Worm (Caenorhabditis elegans) whole organism, mixed stage, embryonic: ENCODE data around the gene C13G5.2.

Source experiments
- M03D4.4 ChIP-seq: sonication (generic microtip); optimal IDR thresholded peaks from 2 replicates; lab custom pipeline; 2017; ENCODE audit warnings: mild to moderate bottlenecking, missing genetic modification characterization, missing compliant biosample characterization
- bed-3 ChIP-seq: fragments of 200-800 bp; sonication (Bioruptor generic); optimal IDR thresholded peaks from 3 replicates; lab custom pipeline; 2018; ENCODE audit warnings: mild to moderate bottlenecking, missing genetic modification characterization, moderate library complexity, missing compliant biosample characterization
- blmp-1 ChIP-seq: fragments of 150-350 bp; optimal IDR thresholded peaks from 2 replicates; lab custom pipeline; 2014; ENCODE audit warnings: missing biosample characterization, missing genetic modification characterization
- ceh-43 ChIP-seq: fragments of 200-800 bp; sonication (Bioruptor generic); optimal IDR thresholded peaks from 2 replicates; lab custom pipeline; 2018; ENCODE audit warnings: mild to moderate bottlenecking, missing genetic modification characterization, moderate library complexity, missing compliant biosample characterization
- ceh-83 ChIP-seq: fragments of 200-800 bp; sonication (Bioruptor generic); optimal IDR thresholded peaks from 2 replicates; lab custom pipeline; 2018; ENCODE audit warnings: mild to moderate bottlenecking, missing genetic modification characterization, missing compliant biosample characterization
- ces-1 ChIP-seq: fragments of 150-350 bp; optimal IDR thresholded peaks from 2 replicates; lab custom pipeline; 2014; ENCODE audit warnings: missing biosample characterization, missing genetic modification reagents, missing genetic modification characterization
- cnd-1 ChIP-seq: fragments of 200-800 bp; sonication (Bioruptor generic); optimal IDR thresholded peaks from 2 replicates; lab custom pipeline; 2018; ENCODE audit warnings: mild to moderate bottlenecking, missing genetic modification characterization, missing compliant biosample characterization
- drap-1 ChIP-seq: fragments of 200-800 bp; sonication (Bioruptor generic); optimal IDR thresholded peaks from 3 replicates; lab custom pipeline; 2018; ENCODE audit warnings: mild to moderate bottlenecking, missing genetic modification characterization, missing compliant biosample characterization
- elt-3 ChIP-seq: fragments of 150-350 bp; optimal IDR thresholded peaks from 2 replicates; lab custom pipeline; 2014; ENCODE audit warnings: missing biosample characterization, missing genetic modification characterization
- flh-1 ChIP-seq: fragments of 200-800 bp; sonication (Bioruptor generic); optimal IDR thresholded peaks from 2 replicates; lab custom pipeline; 2018; ENCODE audit warnings: mild to moderate bottlenecking, missing genetic modification characterization, moderate library complexity, missing compliant biosample characterization
- ham-2 ChIP-seq: fragments of 200-800 bp; sonication (Bioruptor generic); optimal IDR thresholded peaks from 2 replicates; lab custom pipeline; 2018; ENCODE audit warnings: mild to moderate bottlenecking, missing genetic modification characterization, missing compliant biosample characterization
- hlh-1 ChIP-seq: fragments of 150-350 bp; optimal IDR thresholded peaks from 2 replicates; lab custom pipeline; 2014; ENCODE audit warnings: missing biosample characterization, missing genetic modification reagents, missing genetic modification characterization
- lin-13 ChIP-seq: fragments of 150-350 bp; optimal IDR thresholded peaks from 2 replicates; lab custom pipeline; 2014; ENCODE audit warnings: missing biosample characterization, missing genetic modification characterization
- lin-32 ChIP-seq: fragments of 200-800 bp; sonication (Bioruptor generic); optimal IDR thresholded peaks from 2 replicates; lab custom pipeline; 2018; ENCODE audit warnings: mild to moderate bottlenecking, missing genetic modification characterization, missing compliant biosample characterization
- lsy-2 ChIP-seq: fragments of 150-350 bp; optimal IDR thresholded peaks from 2 replicates; lab custom pipeline; 2014; ENCODE audit warnings: missing biosample characterization, missing genetic modification characterization
- mab-5 ChIP-seq: fragments of 150-350 bp; optimal IDR thresholded peaks from 2 replicates; lab custom pipeline; 2014; ENCODE audit warnings: missing biosample characterization, missing genetic modification characterization
- mep-1 ChIP-seq: fragments of 150-350 bp; optimal IDR thresholded peaks from 2 replicates; lab custom pipeline; 2017; ENCODE audit warnings: missing biosample characterization, missing genetic modification reagents, missing genetic modification characterization, inconsistent platforms
- mls-2 ChIP-seq: sonication (generic microtip); optimal IDR thresholded peaks from 2 replicates; lab custom pipeline; 2016; ENCODE audit warnings: mild to moderate bottlenecking, missing genetic modification characterization, moderate library complexity, missing compliant biosample characterization
- nhr-12 ChIP-seq: fragments of 150-350 bp; optimal IDR thresholded peaks from 2 replicates; lab custom pipeline; 2014; ENCODE audit warnings: missing biosample characterization, missing genetic modification characterization
- nhr-2 ChIP-seq: fragments of 150-350 bp; optimal IDR thresholded peaks from 2 replicates; lab custom pipeline; 2014; ENCODE audit warnings: missing biosample characterization, missing genetic modification characterization
- nhr-237 ChIP-seq: fragments of 150-350 bp; optimal IDR thresholded peaks from 2 replicates; lab custom pipeline; 2014; ENCODE audit warnings: missing biosample characterization, missing genetic modification characterization
- nhr-28 ChIP-seq: fragments of 150-350 bp; optimal IDR thresholded peaks from 2 replicates; lab custom pipeline; 2014; ENCODE audit warnings: missing biosample characterization, missing genetic modification characterization
- nhr-76 ChIP-seq: sonication (generic microtip); optimal IDR thresholded peaks from 2 replicates; lab custom pipeline; 2017; ENCODE audit warnings: missing biosample characterization, missing genetic modification characterization
- sem-2 ChIP-seq: fragments of 200-800 bp; sonication (Bioruptor generic); optimal IDR thresholded peaks from 2 replicates; lab custom pipeline; 2018; ENCODE audit warnings: mild to moderate bottlenecking, missing genetic modification characterization, missing compliant biosample characterization
- snpc-4 ChIP-seq: fragments of 150-350 bp; optimal IDR thresholded peaks from 2 replicates; lab custom pipeline; 2014; ENCODE audit warnings: missing biosample characterization, missing genetic modification characterization
- tbx-8 ChIP-seq: fragments of 200-800 bp; sonication (Bioruptor generic); optimal IDR thresholded peaks from 2 replicates; lab custom pipeline; 2018; ENCODE audit warnings: mild to moderate bottlenecking, missing genetic modification characterization, moderate library complexity, missing compliant biosample characterization
- unc-120 ChIP-seq: sonication (generic microtip); optimal IDR thresholded peaks from 2 replicates; lab custom pipeline; 2017; ENCODE audit warnings: missing genetic modification characterization, missing compliant biosample characterization; ENCODE audit not compliant: poor library complexity, severe bottlenecking
- unc-39 ChIP-seq: fragments of 150-350 bp; optimal IDR thresholded peaks from 2 replicates; lab custom pipeline; 2014; ENCODE audit warnings: missing biosample characterization, missing genetic modification characterization
- unc-62 ChIP-seq: fragments of 150-350 bp; optimal IDR thresholded peaks from 2 replicates; lab custom pipeline; 2014; ENCODE audit warnings: missing biosample characterization, missing genetic modification reagents, missing genetic modification characterization
- zip-8 ChIP-seq: fragments of 150-350 bp; optimal IDR thresholded peaks from 2 replicates; lab custom pipeline; 2014; ENCODE audit warnings: missing biosample characterization, missing genetic modification characterization
- ztf-11 ChIP-seq: fragments of 150-350 bp; optimal IDR thresholded peaks from 2 replicates; lab custom pipeline; 2014; ENCODE audit warnings: missing biosample characterization, missing genetic modification characterization

The C13G5.2 gene

ce11 chrIII:8643639-8644038 is 25.4 kb upstream of the C13G5.2 start, which contains the start of gene twk-7:
Gene twk-7 (minus strand): TSS chrIII:8643739.
- no peak for TF ChIP-seq unc-120
- no peak for TF ChIP-seq lin-13
- TF ChIP-seq tbx-8 = no peak
- no peak for TF ChIP-seq cnd-1 (tag; lab: Kevin White, UChicago)
- TF ChIP-seq unc-62 (GFP tag; lab: Kevin White, UChicago) = no peak
- no peak for TF ChIP-seq unc-39
- no peak for TF ChIP-seq lsy-2
- TF ChIP-seq ceh-43 (GFP tag; lab: Kevin White, UChicago) = no peak

- no peak for TF ChIP-seq mep-1 (tag; lab: Kevin White, UChicago)
- TF ChIP-seq flh-1 (GFP tag; lab: Kevin White, UChicago) = no peak
- TF ChIP-seq snpc-4 (tag; lab: Kevin White, UChicago) = no peak
- no peak for TF ChIP-seq ztf-11 (tag; lab: Kevin White, UChicago)
- TF ChIP-seq hlh-1 (tag; lab: Kevin White, UChicago) = no peak
- no peak for TF ChIP-seq nhr-237 (tag; lab: Kevin White, UChicago)
- TF ChIP-seq drap-1 (GFP tag; lab: Kevin White, UChicago) = no peak
- no peak for TF ChIP-seq zip-8
- TF ChIP-seq unc-120 = no peak
- TF ChIP-seq cnd-1 (tag; lab: Kevin White, UChicago) = no peak
- TF ChIP-seq mls-2 (tag; lab: Kevin White, UChicago) = no peak
- no peak for TF ChIP-seq lin-32 (GFP tag; lab: Kevin White, UChicago)
- no peak for TF ChIP-seq blmp-1
- TF ChIP-seq mab-5 (tag; lab: Kevin White, UChicago) = no peak
Observed at ce11 chrIII:8639188-8639795, 21.0 kb upstream of the C13G5.2 start, which contains the start of gene fip-1. Gene fip-1 (plus strand): TSS chrIII:8639745.

ce11 chrIII:8636803-8637202 is 18.5 kb upstream of the C13G5.2 start:
- TF ChIP-seq hlh-1 (tag; lab: Kevin White, UChicago) = peak; percentile 63
- no peak for TF ChIP-seq lin-13
- no peak for TF ChIP-seq mep-1 (tag; lab: Kevin White, UChicago)
- TF ChIP-seq ceh-43 (GFP tag; lab: Kevin White, UChicago) = no peak
- TF ChIP-seq M03D4.4 = no peak
- TF ChIP-seq ces-1 (GFP tag; lab: Kevin White, UChicago) = no peak
- TF ChIP-seq, all 35 proteins: peak for 1

- no peak for TF ChIP-seq nhr-28 (tag; lab: Kevin White, UChicago)
- TF ChIP-seq ceh-83 (GFP tag; lab: Kevin White, UChicago) = no peak
- peak; percentile 57 for TF ChIP-seq mep-1 (tag; lab: Kevin White, UChicago)
- TF ChIP-seq ces-1 (GFP tag; lab: Kevin White, UChicago) = peak; percentile 82
- peak; percentile 3 for TF ChIP-seq nhr-2 (tag; lab: Kevin White, UChicago)
- TF ChIP-seq bed-3 = no peak
- peak; percentile 3 for TF ChIP-seq nhr-237 (tag; lab: Kevin White, UChicago)
- no peak for TF ChIP-seq snpc-4 (tag; lab: Kevin White, UChicago)
- TF ChIP-seq ham-2 (GFP tag; lab: Kevin White, UChicago) = no peak
- TF ChIP-seq lsy-2 = peak; percentile 65
Observed at ce11 chrIII:8630833-8631232, 12.6 kb upstream of the C13G5.2 start, which contains the start of gene dnj-10. Gene dnj-10 (plus strand): TSS chrIII:8631165.

- TF ChIP-seq mab-5 (tag; lab: Kevin White, UChicago) (no peak), ceh-83 (GFP tag; lab: Kevin White, UChicago) (no peak), ztf-11 (tag; lab: Kevin White, UChicago) (no peak), ham-2 (GFP tag; lab: Kevin White, UChicago) (no peak), nhr-76 (tag; lab: Kevin White, UChicago) (no peak), blmp-1 (no peak), cnd-1 (tag; lab: Kevin White, UChicago) (no peak), elt-3 (no peak), mls-2 (tag; lab: Kevin White, UChicago) (no peak), lin-32 (GFP tag; lab: Kevin White, UChicago) (no peak), nhr-12 (tag; lab: Kevin White, UChicago) (no peak), sem-2 (GFP tag; lab: Kevin White, UChicago) (no peak), unc-39 (no peak), mep-1 (tag; lab: Kevin White, UChicago) (peak; percentile 23), tbx-8 (no peak), lin-13 (no peak), flh-1 (GFP tag; lab: Kevin White, UChicago) (no peak), ces-1 (GFP tag; lab: Kevin White, UChicago) (peak; percentile 16), drap-1 (GFP tag; lab: Kevin White, UChicago) (no peak), unc-62 (GFP tag; lab: Kevin White, UChicago) (no peak), nhr-2 (tag; lab: Kevin White, UChicago) (no peak), unc-120 (no peak), lsy-2 (peak; percentile 34), bed-3 (no peak), nhr-237 (tag; lab: Kevin White, UChicago) (no peak), snpc-4 (tag; lab: Kevin White, UChicago) (no peak)
Observed at ce11 chrIII:8628405-8628982, 10.2 kb upstream of the C13G5.2 start, which contains the start of the genes polk-1 and gpr-1. Gene polk-1 (minus strand): TSS chrIII:8628590. Gene gpr-1 (plus strand): TSS chrIII:8628932.
